Worm (Caenorhabditis elegans) whole organism, L3 larva: ENCODE data around the gene T06E8.2.

ENCODE experiments used
- R02D3.7 ChIP-seq: fragments of 150-350 bp; optimal IDR thresholded peaks from 2 replicates; lab custom pipeline; 2014; ENCODE audit warnings: missing biosample characterization, missing genetic modification characterization
- aly-2 ChIP-seq: fragments of 150-350 bp; optimal IDR thresholded peaks from 2 replicates; lab custom pipeline; 2014; ENCODE audit warnings: missing biosample characterization, missing genetic modification characterization
- ama-1 ChIP-seq: fragments of 150-350 bp; optimal IDR thresholded peaks from 2 replicates; lab custom pipeline; 2018
- ceh-16 ChIP-seq: sonication (generic microtip); optimal IDR thresholded peaks from 2 replicates; lab custom pipeline; 2017; ENCODE audit warnings: missing biosample characterization, missing genetic modification characterization
- ceh-28 ChIP-seq: fragments of 150-350 bp; optimal IDR thresholded peaks from 2 replicates; lab custom pipeline; 2014; ENCODE audit warnings: missing biosample characterization, missing genetic modification reagents, missing genetic modification characterization
- ceh-9 ChIP-seq: sonication (generic microtip); optimal IDR thresholded peaks from 2 replicates; lab custom pipeline; 2018; ENCODE audit warnings: missing biosample characterization, missing genetic modification characterization
- daf-12 ChIP-seq: fragments of 150-350 bp; optimal IDR thresholded peaks from 2 replicates; lab custom pipeline; 2014; ENCODE audit warnings: missing biosample characterization, missing genetic modification reagents, missing genetic modification characterization
- egl-27 ChIP-seq: sonication (generic microtip); optimal IDR thresholded peaks from 4 replicates; lab custom pipeline; 2017; ENCODE audit warnings: missing biosample characterization, missing genetic modification reagents, missing genetic modification characterization
- egl-5 ChIP-seq: fragments of 150-350 bp; optimal IDR thresholded peaks from 2 replicates; lab custom pipeline; 2017; ENCODE audit warnings: missing biosample characterization, missing genetic modification reagents, missing genetic modification characterization, inconsistent platforms
- elt-1 ChIP-seq: fragments of 150-350 bp; optimal IDR thresholded peaks from 2 replicates; lab custom pipeline; 2014; ENCODE audit warnings: missing biosample characterization, missing genetic modification characterization
- elt-3 ChIP-seq, 3 experiments: fragments of 150-350 bp in 1 of 3; sonication (generic microtip) in 2 of 3; optimal IDR thresholded peaks; 2 replicates in 2 of 3; 4 replicates in 1 of 3; lab custom pipeline; 2014 to 2017; ENCODE audit warnings: missing biosample characterization in 3 of 3, missing genetic modification characterization in 3 of 3
- fkh-2 ChIP-seq: fragments of 150-350 bp; optimal IDR thresholded peaks from 2 replicates; lab custom pipeline; 2014; ENCODE audit warnings: missing biosample characterization, missing genetic modification reagents, missing genetic modification characterization
- hmg-11 ChIP-seq: sonication (generic microtip); optimal IDR thresholded peaks from 2 replicates; lab custom pipeline; 2016; ENCODE audit warnings: missing genetic modification characterization, missing compliant biosample characterization
- jun-1 ChIP-seq: fragments of 150-350 bp; optimal IDR thresholded peaks from 2 replicates; lab custom pipeline; 2014; ENCODE audit warnings: missing biosample characterization, missing genetic modification reagents, missing genetic modification characterization
- lin-15B ChIP-seq: fragments of 150-350 bp; optimal IDR thresholded peaks from 2 replicates; lab custom pipeline; 2014; ENCODE audit warnings: missing biosample characterization, missing genetic modification characterization
- lin-39 ChIP-seq: fragments of 150-350 bp; optimal IDR thresholded peaks from 2 replicates; lab custom pipeline; 2018; ENCODE audit warnings: missing biosample characterization, missing genetic modification reagents, missing genetic modification characterization
- mdl-1 ChIP-seq: fragments of 150-350 bp; optimal IDR thresholded peaks from 2 replicates; lab custom pipeline; 2014; ENCODE audit warnings: missing biosample characterization, missing genetic modification characterization
- mml-1 ChIP-seq: fragments of 150-350 bp; sonication (generic microtip); optimal IDR thresholded peaks from 3 replicates; lab custom pipeline; 2014; ENCODE audit warnings: missing biosample characterization, missing genetic modification characterization
- nfya-1 ChIP-seq: sonication (generic microtip); optimal IDR thresholded peaks from 2 replicates; lab custom pipeline; 2017; ENCODE audit warnings: missing genetic modification characterization, mild to moderate bottlenecking, missing compliant biosample characterization, antibody characterized with exemption, moderate library complexity; ENCODE audit not compliant: insufficient read depth
- nhr-11 ChIP-seq: fragments of 150-350 bp; optimal IDR thresholded peaks from 2 replicates; lab custom pipeline; 2014; ENCODE audit warnings: missing biosample characterization, missing genetic modification characterization
- nhr-12 ChIP-seq: fragments of 150-350 bp; optimal IDR thresholded peaks from 2 replicates; lab custom pipeline; 2014; ENCODE audit warnings: missing biosample characterization, missing genetic modification characterization
- nhr-23 ChIP-seq: fragments of 150-350 bp; optimal IDR thresholded peaks from 2 replicates; lab custom pipeline; 2014; ENCODE audit warnings: missing biosample characterization, missing genetic modification reagents, missing genetic modification characterization
- nhr-237 ChIP-seq: fragments of 150-350 bp; optimal IDR thresholded peaks from 2 replicates; lab custom pipeline; 2014; ENCODE audit warnings: missing biosample characterization, missing genetic modification characterization
- nhr-25 ChIP-seq: sonication (generic microtip); optimal IDR thresholded peaks from 2 replicates; lab custom pipeline; 2017; ENCODE audit warnings: missing biosample characterization, missing genetic modification characterization
- nhr-28 ChIP-seq: fragments of 150-350 bp; optimal IDR thresholded peaks from 2 replicates; lab custom pipeline; 2014; ENCODE audit warnings: missing biosample characterization, missing genetic modification characterization
- nhr-67 ChIP-seq: fragments of 150-350 bp; optimal IDR thresholded peaks from 2 replicates; lab custom pipeline; 2014; ENCODE audit warnings: missing biosample characterization, missing genetic modification characterization
- nhr-76 ChIP-seq: fragments of 150-350 bp; sonication (generic microtip); optimal IDR thresholded peaks from 5 replicates; lab custom pipeline; 2014; ENCODE audit warnings: missing biosample characterization, missing genetic modification characterization
- nhr-77 ChIP-seq: fragments of 150-350 bp; optimal IDR thresholded peaks from 2 replicates; lab custom pipeline; 2014; ENCODE audit warnings: missing biosample characterization, missing genetic modification characterization
- pha-4 ChIP-seq: fragments of 150-350 bp; optimal IDR thresholded peaks from 2 replicates; lab custom pipeline; 2014; ENCODE audit warnings: missing biosample characterization, missing genetic modification reagents, missing genetic modification characterization
- pqm-1 ChIP-seq: fragments of 150-350 bp; optimal IDR thresholded peaks from 2 replicates; lab custom pipeline; 2017; ENCODE audit warnings: missing biosample characterization, missing genetic modification characterization, inconsistent platforms
- sea-2 ChIP-seq: fragments of 150-350 bp; sonication (generic microtip); optimal IDR thresholded peaks from 4 replicates; lab custom pipeline; 2014; ENCODE audit warnings: missing biosample characterization, missing genetic modification reagents, missing genetic modification characterization
- tbx-2 ChIP-seq: sonication (generic microtip); optimal IDR thresholded peaks from 2 replicates; lab custom pipeline; 2016; ENCODE audit warnings: mild to moderate bottlenecking, missing genetic modification characterization, missing compliant biosample characterization
- unc-39 ChIP-seq: sonication (generic microtip); optimal IDR thresholded peaks from 4 replicates; lab custom pipeline; 2017; ENCODE audit warnings: missing biosample characterization, missing genetic modification characterization
- unc-62 ChIP-seq: fragments of 150-350 bp; sonication (generic microtip); optimal IDR thresholded peaks from 4 replicates; lab custom pipeline; 2014; ENCODE audit warnings: missing biosample characterization, missing genetic modification reagents, missing genetic modification characterization
- zag-1 ChIP-seq: fragments of 150-350 bp; optimal IDR thresholded peaks from 2 replicates; lab custom pipeline; 2014; ENCODE audit warnings: missing biosample characterization, missing genetic modification characterization
- ztf-4 ChIP-seq: fragments of 150-350 bp; optimal IDR thresholded peaks from 2 replicates; lab custom pipeline; 2014; ENCODE audit warnings: missing biosample characterization, missing genetic modification characterization

Gene T06E8.2

DNA sequence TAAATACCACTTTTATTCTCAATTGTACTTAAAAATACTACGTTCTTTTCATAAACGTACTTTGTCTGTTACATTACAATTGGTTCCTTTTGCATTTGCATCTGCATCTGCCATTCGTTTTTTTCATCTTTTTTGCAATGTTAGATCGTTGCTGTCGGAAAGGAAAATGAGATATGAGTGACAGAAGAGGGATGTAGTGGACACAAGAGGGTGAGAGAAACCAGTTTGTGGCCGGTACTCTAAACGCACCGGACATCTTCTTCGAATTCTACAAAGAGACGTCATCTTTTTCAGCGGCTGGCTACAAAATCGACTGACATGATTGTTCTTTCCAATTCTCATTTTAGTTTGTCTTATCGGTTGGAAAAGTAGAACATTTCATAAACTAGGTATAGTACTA lies 33.5 kb downstream of the T06E8.2 start:
- peak; percentile 78 for TF ChIP-seq unc-62 (GFP tag; lab: Kevin White, UChicago)
- TF ChIP-seq sea-2: no peak
- no peak for TF ChIP-seq nhr-76 (tag; lab: Kevin White, UChicago)
- peak; percentile 5 for TF ChIP-seq egl-27 (tag; lab: Kevin White, UChicago)
- TF ChIP-seq lin-39 (tag; lab: Kevin White, UChicago): no peak
- TF ChIP-seq tbx-2 (tag; lab: Kevin White, UChicago): no peak
- TF ChIP-seq nhr-12 (tag; lab: Kevin White, UChicago): no peak
- TF ChIP-seq elt-3 (tag; optimal IDR thresholded peaks at IDR 0.05; lab: Kevin White, UChicago): no peak
- no peak for TF ChIP-seq zag-1 (tag; lab: Kevin White, UChicago)
- peak; percentile 78 for TF ChIP-seq nhr-25 (tag; lab: Kevin White, UChicago)
- peak; percentile 24 for TF ChIP-seq nfya-1 (tag; lab: Kevin White, UChicago)
- TF ChIP-seq nhr-67 (tag; lab: Kevin White, UChicago): no peak
- no peak for TF ChIP-seq jun-1 (tag; lab: Kevin White, UChicago)
- TF ChIP-seq pqm-1 (tag; lab: Kevin White, UChicago): no peak
- TF ChIP-seq R02D3.7 (tag; lab: Kevin White, UChicago): no peak
- no peak for TF ChIP-seq fkh-2
- TF ChIP-seq aly-2 (tag; lab: Kevin White, UChicago): no peak
- TF ChIP-seq mdl-1 (tag; lab: Kevin White, UChicago): no peak

DNA sequence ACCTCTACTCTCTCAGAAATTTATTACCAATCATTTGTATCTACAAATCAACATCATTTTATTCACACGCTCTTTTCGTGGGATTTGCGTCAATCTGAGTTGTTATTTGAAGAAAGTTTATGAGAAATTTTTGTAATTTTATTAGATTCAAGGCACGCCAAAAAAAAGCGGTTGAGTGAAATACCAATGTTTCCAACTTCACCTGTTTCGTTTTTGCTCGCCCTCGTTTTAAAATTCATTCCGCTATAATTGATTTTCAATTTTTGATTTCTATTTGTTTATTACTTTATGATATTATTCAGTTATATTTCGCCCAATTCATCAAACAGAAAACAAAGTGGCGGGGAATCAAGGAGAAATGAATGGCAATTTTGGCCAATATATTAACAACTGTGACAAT lies 35.5 kb downstream of the T06E8.2 start, which contains the start of gene K08H10.10:
TSS of gene K08H10.10 (plus strand) at position 301 of the 400 bp plus-strand sequence.
- TF ChIP-seq nhr-23: no peak
- TF ChIP-seq ceh-9: no peak
- TF ChIP-seq ztf-4 (tag; lab: Kevin White, UChicago): no peak
- TF ChIP-seq hmg-11 (tag; lab: Kevin White, UChicago): no peak
- no peak for TF ChIP-seq unc-39 (tag; lab: Kevin White, UChicago)
- TF ChIP-seq egl-5 (tag; lab: Kevin White, UChicago): no peak
- TF ChIP-seq nhr-25 (tag; lab: Kevin White, UChicago): no peak

DNA sequence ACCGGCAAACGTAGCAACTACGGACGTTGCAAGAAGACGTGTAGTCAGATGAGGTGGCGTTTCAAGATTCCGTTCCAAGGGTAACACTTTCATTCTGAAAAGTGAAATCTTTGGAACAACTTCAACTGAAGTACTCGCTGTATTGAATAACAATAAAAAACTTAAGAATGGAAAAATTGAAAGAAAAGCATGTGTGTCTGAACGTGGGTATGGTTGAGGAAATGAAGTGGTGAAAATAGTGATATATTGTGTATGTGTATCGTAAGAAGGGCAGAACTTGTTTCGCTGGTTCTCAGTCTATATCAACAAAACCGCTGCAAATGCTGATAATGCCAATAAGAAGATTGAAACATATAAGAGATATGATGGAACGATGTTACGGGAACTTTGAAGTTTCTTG lies 40.4 kb downstream of the T06E8.2 start, which contains the start of gene K08H10.6:
TSS of gene K08H10.6 (minus strand) at position 101 of the 400 bp plus-strand sequence.
- no peak for TF ChIP-seq sea-2
- no peak for TF ChIP-seq ceh-28 (tag; lab: Kevin White, UChicago)
- no peak for TF ChIP-seq ceh-9
- no peak for TF ChIP-seq ama-1
- no peak for TF ChIP-seq nfya-1 (tag; lab: Kevin White, UChicago)
- no peak for TF ChIP-seq pha-4 (tag; lab: Kevin White, UChicago)
- no peak for TF ChIP-seq ceh-16
- TF ChIP-seq fkh-2: no peak
- TF ChIP-seq nhr-77: no peak
- TF ChIP-seq nhr-23: no peak
- TF ChIP-seq, all 47 proteins: peak for 0

DNA sequence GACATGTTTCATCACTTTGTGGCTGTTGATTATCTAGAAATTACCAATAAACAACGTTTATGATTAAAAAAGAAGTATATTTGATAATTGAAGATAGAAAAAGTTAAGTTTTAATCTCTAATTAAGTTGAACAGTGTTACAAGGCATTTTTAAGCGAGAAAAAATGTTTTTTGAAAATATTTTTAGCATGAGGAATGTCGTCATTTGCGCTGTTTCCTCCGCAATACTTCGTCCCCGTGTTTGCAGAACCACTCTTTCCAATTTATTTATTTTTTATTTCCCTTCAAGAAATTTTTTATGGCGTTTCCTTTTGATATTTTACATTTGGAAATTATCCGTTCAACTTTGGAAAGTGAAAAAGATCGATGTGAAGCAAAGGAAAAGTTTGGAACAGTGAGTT lies 44.6 kb downstream of the T06E8.2 start, which contains the start of the genes rde-1 and trpp-6:
TSS of gene rde-1 (minus strand) at position 33 of the 400 bp plus-strand sequence.
TSS of gene trpp-6 (plus strand) at position 286 of the 400 bp plus-strand sequence.
- TF ChIP-seq lin-15B (no peak), nfya-1 (tag; lab: Kevin White, UChicago) (peak; percentile 23), hmg-11 (tag; lab: Kevin White, UChicago) (peak; percentile 37)

DNA sequence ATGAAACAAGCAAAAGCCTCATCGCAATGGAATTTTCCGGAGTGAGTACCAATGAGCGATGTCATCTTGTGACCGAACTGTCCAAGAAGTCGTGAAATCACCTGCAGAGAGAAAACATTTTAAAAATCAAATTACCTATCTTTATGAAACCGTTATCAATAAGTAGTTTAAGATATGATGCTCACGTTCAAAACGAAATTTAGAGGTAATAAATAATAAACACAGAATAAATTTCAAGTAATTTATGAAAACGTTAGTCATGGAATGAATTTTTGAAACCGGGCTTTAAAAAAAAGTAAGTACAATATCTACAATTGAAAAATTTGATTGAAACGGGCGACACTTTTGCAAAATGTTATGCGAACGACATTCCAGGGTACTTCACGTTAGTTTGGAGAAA lies 48.5 kb downstream of the T06E8.2 start, which contains the start of gene C27H6.8:
TSS of gene C27H6.8 (minus strand) at position 101 of the 400 bp plus-strand sequence.
- TF ChIP-seq nhr-11 (tag; lab: Kevin White, UChicago): no peak
- no peak for TF ChIP-seq mml-1 (tag; lab: Kevin White, UChicago)
- no peak for TF ChIP-seq nhr-28
- no peak for TF ChIP-seq nhr-237 (tag; lab: Kevin White, UChicago)
- TF ChIP-seq nhr-67 (tag; lab: Kevin White, UChicago): no peak
- TF ChIP-seq fkh-2: no peak
- TF ChIP-seq aly-2 (tag; lab: Kevin White, UChicago): no peak
- no peak for TF ChIP-seq daf-12 (tag; lab: Kevin White, UChicago)
- TF ChIP-seq unc-62 (GFP tag; lab: Kevin White, UChicago): no peak
- no peak for TF ChIP-seq elt-1 (tag; lab: Kevin White, UChicago)
- TF ChIP-seq jun-1 (tag; lab: Kevin White, UChicago): no peak
